Fruit fly (Drosophila melanogaster): ENCODE data around the gene loh.

The loh gene

dm6 chr2L:10495495-10495894 lies 53.2 kb downstream of the loh start:
- TF ChIP-seq tai (GFP tag; optimal IDR thresholded peaks at IDR 0.05) (no peak), dsf (GFP tag; optimal IDR thresholded peaks at IDR 0.05; ENCODE audit: borderline replicate concordance) (no peak), psq (GFP tag; optimal IDR thresholded peaks at IDR 0.05) (no peak), OdsH (GFP tag; optimal IDR thresholded peaks at IDR 0.05) (no peak), woc (GFP tag; optimal IDR thresholded peaks at IDR 0.05) (no peak), fru (GFP tag; optimal IDR thresholded peaks at IDR 0.05) (no peak), sv (GFP tag; optimal IDR thresholded peaks at IDR 0.05) (no peak)

DNA sequence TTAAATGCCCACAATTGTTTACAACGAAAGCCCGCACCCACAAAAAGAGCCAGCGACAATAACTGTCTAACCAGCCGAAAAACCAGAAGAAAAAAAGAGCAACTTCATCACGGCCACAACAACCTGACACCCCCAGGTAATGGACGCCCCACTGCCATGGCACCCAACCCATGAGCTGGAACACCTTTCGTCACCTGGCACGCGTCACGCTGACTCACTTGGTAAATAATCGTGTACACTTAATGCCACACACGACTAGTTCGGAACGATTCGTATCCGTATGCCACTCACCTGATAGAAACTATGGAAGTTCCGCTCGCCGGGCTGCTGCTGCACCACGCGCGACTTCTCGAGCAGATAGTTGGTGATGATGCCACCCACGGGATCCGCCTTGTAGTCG lies 54.0 kb downstream of the loh start:
- TF ChIP-seq h (GFP tag; optimal IDR thresholded peaks at IDR 0.05) (no peak), CrebA (GFP tag; optimal IDR thresholded peaks at IDR 0.05; ENCODE audit: borderline replicate concordance) (no peak), Hr78 (GFP tag; optimal IDR thresholded peaks at IDR 0.05) (no peak)

- TF ChIP-seq N (GFP tag; optimal IDR thresholded peaks at IDR 0.05) (no peak), psq (GFP tag; optimal IDR thresholded peaks at IDR 0.05) (no peak), Hr78 (GFP tag; optimal IDR thresholded peaks at IDR 0.05) (no peak), pan (optimal IDR thresholded peaks at IDR 0.05) (no peak), ey (GFP tag; optimal IDR thresholded peaks at IDR 0.05) (no peak), usp (GFP tag; optimal IDR thresholded peaks at IDR 0.05) (no peak), sage (GFP tag; optimal IDR thresholded peaks at IDR 0.05) (no peak), CG9705 (GFP tag; optimal IDR thresholded peaks at IDR 0.05) (no peak)
These were observed 54.9 kb downstream of the loh start for dm6 chr2L:10497106-10497800.

DNA sequence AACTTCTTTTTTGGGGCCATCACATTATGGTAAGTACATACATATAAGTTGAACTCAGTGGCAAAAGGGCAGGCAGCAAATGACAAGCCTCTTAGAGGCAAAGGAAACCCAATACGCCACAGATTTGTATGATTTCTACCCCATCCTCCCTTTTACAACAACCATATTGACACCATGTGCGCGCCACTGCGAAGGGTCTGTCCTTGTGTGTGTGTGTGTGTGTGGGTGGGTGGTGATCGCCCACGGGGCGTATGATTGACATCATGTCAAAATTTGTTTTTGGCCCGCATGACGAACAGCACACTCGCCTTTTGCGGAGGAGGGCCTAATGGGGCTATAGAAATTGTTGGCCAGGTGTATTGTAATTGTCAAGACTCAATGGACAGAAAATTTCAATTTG lies 57.3 kb downstream of the loh start:
- no peak for TF ChIP-seq fru (GFP tag; optimal IDR thresholded peaks at IDR 0.05)
- no peak for TF ChIP-seq rgr (GFP tag; optimal IDR thresholded peaks at IDR 0.05)
